Fruit fly (Drosophila melanogaster) whole organism, adult: ENCODE data around the gene Osi18.
A peak's percentile ranks its signal among the peaks of the same experiment; 100 is the strongest.

Source experiments
- CG11617 ChIP-seq: fragments of 200-800 bp; sonication (Bioruptor generic); optimal IDR thresholded peaks from 2 replicates; lab custom pipeline; 2017; ENCODE audit warnings: mild to moderate bottlenecking, missing biosample characterization, missing genetic modification reagents, missing genetic modification characterization
- CG12768 ChIP-seq: fragments of 200-800 bp; sonication (Bioruptor generic); optimal IDR thresholded peaks from 2 replicates; lab custom pipeline; 2017; ENCODE audit warnings: missing biosample characterization, missing genetic modification characterization, mild to moderate bottlenecking, moderate library complexity, missing genetic modification reagents
- CG14711 ChIP-seq: fragments of 200-800 bp; sonication (Bioruptor generic); optimal IDR thresholded peaks from 2 replicates; lab custom pipeline; 2018; ENCODE audit warnings: missing biosample characterization, mild to moderate bottlenecking, missing genetic modification characterization, moderate library complexity
- CG1620 ChIP-seq: fragments of 200-800 bp; sonication (Bioruptor generic); optimal IDR thresholded peaks from 2 replicates; lab custom pipeline; 2016; ENCODE audit warnings: missing biosample characterization, missing genetic modification characterization
- CG33017 ChIP-seq: fragments of 200-800 bp; sonication (Bioruptor generic); optimal IDR thresholded peaks from 2 replicates; lab custom pipeline; 2018; ENCODE audit warnings: missing biosample characterization, mild to moderate bottlenecking, missing genetic modification characterization, moderate library complexity
- CG5204 ChIP-seq: fragments of 200-800 bp; sonication (Bioruptor generic); optimal IDR thresholded peaks from 2 replicates; lab custom pipeline; 2016; ENCODE audit warnings: missing biosample characterization, missing genetic modification characterization
- CG7045 ChIP-seq: fragments of 200-800 bp; sonication (Bioruptor generic); optimal IDR thresholded peaks from 2 replicates; lab custom pipeline; 2017; ENCODE audit warnings: missing biosample characterization, mild to moderate bottlenecking, missing genetic modification characterization
- CG7101 ChIP-seq: fragments of 200-800 bp; sonication (Bioruptor generic); optimal IDR thresholded peaks from 2 replicates; lab custom pipeline; 2018; ENCODE audit warnings: missing biosample characterization, mild to moderate bottlenecking, missing genetic modification characterization, moderate library complexity
- Clk ChIP-seq: fragments of 200-800 bp; sonication (Bioruptor generic); optimal IDR thresholded peaks from 2 replicates; lab custom pipeline; 2017; ENCODE audit warnings: missing biosample characterization, missing genetic modification characterization
- Crg-1 ChIP-seq: fragments of 200-800 bp; sonication (Bioruptor generic); optimal IDR thresholded peaks from 2 replicates; lab custom pipeline; 2016; ENCODE audit warnings: missing biosample characterization, missing genetic modification characterization
- Hr96 ChIP-seq: fragments of 200-800 bp; sonication (Bioruptor generic); optimal IDR thresholded peaks from 2 replicates; lab custom pipeline; 2016; ENCODE audit warnings: missing biosample characterization, missing genetic modification characterization
- Mnt ChIP-seq: fragments of 200-800 bp; sonication (Bioruptor generic); optimal IDR thresholded peaks from 2 replicates; lab custom pipeline; 2016; ENCODE audit warnings: missing biosample characterization, mild to moderate bottlenecking, missing genetic modification characterization
- bab1 ChIP-seq: fragments of 200-800 bp; sonication (Bioruptor generic); optimal IDR thresholded peaks from 3 replicates; lab custom pipeline; 2019; ENCODE audit warnings: missing biosample characterization, mild to moderate bottlenecking, missing genetic modification characterization, moderate library complexity
- cic ChIP-seq: fragments of 200-800 bp; sonication (Bioruptor generic); optimal IDR thresholded peaks from 2 replicates; lab custom pipeline; 2017; ENCODE audit warnings: missing biosample characterization, mild to moderate bottlenecking, missing genetic modification characterization, moderate library complexity
- cnc ChIP-seq, 2 experiments: fragments of >200 bp; optimal IDR thresholded peaks; 2 replicates each; lab custom pipeline; 2017
- kay ChIP-seq: fragments of 200-800 bp; sonication (Bioruptor generic); peaks from one replicate; lab custom pipeline; 2016; ENCODE audit warnings: missing biosample characterization, missing genetic modification characterization, borderline replicate concordance
- ovo ChIP-seq: fragments of 200-800 bp; sonication (Bioruptor generic); optimal IDR thresholded peaks from 2 replicates; lab custom pipeline; 2016; ENCODE audit warnings: missing biosample characterization, missing genetic modification characterization
- pad ChIP-seq: fragments of 200-800 bp; sonication (Bioruptor generic); optimal IDR thresholded peaks from 3 replicates; lab custom pipeline; 2017; ENCODE audit warnings: missing biosample characterization, missing genetic modification characterization, mild to moderate bottlenecking, moderate library complexity, missing genetic modification reagents
- tj ChIP-seq: fragments of 200-800 bp; sonication (Bioruptor generic); optimal IDR thresholded peaks from 3 replicates; lab custom pipeline; 2017; ENCODE audit warnings: missing biosample characterization, mild to moderate bottlenecking, missing genetic modification characterization, moderate library complexity
- toe ChIP-seq: fragments of 200-800 bp; sonication (Bioruptor generic); optimal IDR thresholded peaks from 2 replicates; lab custom pipeline; 2016; ENCODE audit warnings: missing biosample characterization, missing genetic modification characterization

The Osi18 gene

DNA sequence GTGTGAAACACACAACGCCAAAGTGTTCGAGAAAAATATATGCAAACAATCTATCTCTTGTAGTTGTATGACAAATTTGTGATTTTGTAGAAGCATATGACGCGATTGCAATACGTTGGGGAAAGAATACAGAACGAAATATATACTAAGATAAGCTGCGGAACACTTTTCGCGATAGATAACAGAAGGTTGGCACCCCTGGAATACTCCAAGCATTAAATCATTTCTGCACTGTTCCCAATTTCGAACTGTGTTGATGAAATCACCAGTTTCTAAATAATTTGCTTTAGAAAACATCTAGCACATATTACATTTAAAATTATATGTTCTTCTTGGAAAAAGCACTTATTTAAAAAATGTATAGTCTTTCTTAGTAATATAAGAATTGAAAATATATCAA lies 24.4 kb downstream of the Osi18 start:
- TF ChIP-seq cnc (optimal IDR thresholded peaks at IDR 0.05; lab: Kevin White, UChicago) (no peak), kay (GFP tag; lab: Kevin White, UChicago) (peak; percentile 45), Clk (GFP tag; lab: Kevin White, UChicago) (no peak)

DNA sequence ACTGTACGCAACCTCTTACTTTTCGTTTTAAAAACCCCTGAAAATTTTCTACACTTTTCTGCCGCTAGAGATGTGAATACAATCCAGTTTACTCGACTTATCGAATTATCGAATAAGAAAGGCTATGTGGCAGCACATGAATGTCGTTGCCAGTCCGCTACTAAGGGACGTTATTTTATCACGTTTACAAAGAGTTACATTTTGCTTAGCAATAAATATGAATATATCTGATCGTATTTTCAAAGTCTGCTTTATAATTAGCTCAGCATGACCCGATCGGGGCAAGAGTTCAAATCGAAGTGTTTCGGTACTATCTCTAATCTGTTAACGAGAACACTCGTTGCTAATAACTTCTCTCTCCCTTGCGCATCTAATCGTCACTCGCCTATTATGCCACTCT lies 38.1 kb downstream of the Osi18 start, which contains the start of gene CG42724:
Gene CG42724, minus strand, starts transcription at position 189 of the 400 bp plus-strand sequence.
- no peak for TF ChIP-seq CG1620 (GFP tag; lab: Kevin White, UChicago)
- TF ChIP-seq CG11617 (GFP tag; lab: Kevin White, UChicago) = peak; percentile 5
- peak; percentile 16 for TF ChIP-seq CG12768 (GFP tag; lab: Kevin White, UChicago)
- TF ChIP-seq Clk (GFP tag; lab: Kevin White, UChicago) = no peak
- no peak for TF ChIP-seq CG33017 (tag; lab: Kevin White, UChicago)
- TF ChIP-seq CG5204 = no peak
- TF ChIP-seq toe (GFP tag; lab: Kevin White, UChicago) = peak; percentile 67
- TF ChIP-seq Mnt = peak; percentile 10

DNA sequence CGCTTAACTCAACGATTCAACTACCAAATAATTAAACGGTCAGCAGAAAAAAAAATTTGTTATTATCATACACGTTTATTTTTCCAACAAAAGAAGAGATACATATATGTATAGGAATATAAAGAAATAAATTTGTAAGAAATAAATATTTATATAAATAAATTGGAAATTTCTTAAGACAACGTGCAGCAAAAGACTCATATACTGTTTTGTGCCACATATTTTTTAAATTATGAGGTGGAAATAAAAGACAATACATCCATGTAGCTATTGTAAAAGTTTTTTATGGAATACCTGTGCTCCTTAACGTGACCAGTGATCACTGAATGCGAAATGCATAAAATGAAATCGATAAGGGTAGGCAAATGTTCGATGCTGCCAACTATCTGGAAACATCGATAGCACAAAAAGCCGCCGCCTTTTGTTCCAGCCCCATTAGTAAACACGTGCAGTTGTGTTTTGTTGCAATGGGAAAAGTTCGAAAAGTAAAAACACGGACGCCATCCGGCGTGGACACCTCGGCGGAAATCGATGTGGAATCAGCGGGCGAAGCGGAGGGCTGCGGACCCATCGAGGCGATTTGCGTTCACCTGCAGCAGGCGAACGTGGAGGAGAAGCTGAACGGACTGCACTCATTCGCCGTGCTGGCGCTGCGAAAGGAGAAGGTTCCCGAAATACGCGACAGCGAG lies 38.6 kb downstream of the Osi18 start, which contains the start of gene CG10286:
Gene CG10286, plus strand, starts transcription at position 416 of the 689 bp plus-strand sequence.
- TF ChIP-seq Mnt (peak; percentile 97), ovo (GFP tag; lab: Kevin White, UChicago) (no peak), bab1 (GFP tag; lab: Kevin White, UChicago) (peak; percentile 20), tj (GFP tag; lab: Kevin White, UChicago) (peak; percentile 36), CG12768 (GFP tag; lab: Kevin White, UChicago) (no peak), pad (GFP tag; lab: Kevin White, UChicago) (peak; percentile 3), cic (GFP tag; lab: Kevin White, UChicago) (no peak), toe (GFP tag; lab: Kevin White, UChicago) (peak; percentile 37), cnc (optimal IDR thresholded peaks at IDR 0.05; lab: Kevin White, UChicago) (no peak), CG7045 (GFP tag; lab: Kevin White, UChicago) (no peak), CG33017 (tag; lab: Kevin White, UChicago) (no peak), CG11617 (GFP tag; lab: Kevin White, UChicago) (no peak), CG14711 (tag; lab: Kevin White, UChicago) (peak; percentile 38), CG7101 (tag; lab: Kevin White, UChicago) (peak; percentile 41), Hr96 (GFP tag; lab: Kevin White, UChicago) (no peak)

DNA sequence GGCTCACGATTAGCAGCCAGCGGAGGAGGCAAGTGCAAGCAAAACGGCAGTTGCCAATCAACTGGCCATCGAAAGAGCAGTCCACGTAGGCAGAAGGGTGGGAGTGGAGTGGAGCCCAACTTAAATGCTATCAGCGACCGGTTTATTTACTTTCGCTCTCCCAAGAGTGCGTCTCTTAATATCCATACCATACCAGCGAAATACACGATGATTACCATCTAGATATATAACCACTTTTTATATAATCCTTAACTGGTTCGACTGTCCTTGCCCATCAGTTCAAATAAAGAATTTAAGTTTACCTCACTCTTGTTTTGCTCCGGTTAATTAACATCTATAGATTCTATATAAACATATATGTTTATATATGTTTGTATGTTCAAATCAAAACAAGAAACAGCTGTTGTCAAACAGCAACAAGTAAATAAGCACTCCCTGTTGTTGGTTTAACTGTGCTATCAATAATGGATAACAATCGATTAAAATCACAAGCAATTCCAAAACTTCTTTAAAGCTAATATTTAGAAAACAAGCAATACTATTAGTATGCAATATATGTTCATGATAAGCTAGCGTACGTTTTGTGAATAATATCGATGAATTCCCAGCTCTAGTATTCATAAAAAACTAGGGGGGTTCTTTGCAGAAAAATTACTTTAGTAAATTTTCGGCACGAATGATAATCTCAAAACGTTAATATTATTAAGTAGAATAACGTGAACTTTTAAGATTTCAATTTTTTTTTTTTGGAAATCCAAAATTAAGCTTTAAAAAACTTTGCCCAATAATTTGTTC lies 43.7 kb downstream of the Osi18 start:
- peak; percentile 26 for TF ChIP-seq cic (GFP tag; lab: Kevin White, UChicago)
- peak; percentile 43 for TF ChIP-seq toe (GFP tag; lab: Kevin White, UChicago)
- no peak for TF ChIP-seq CG5204
- TF ChIP-seq CG12768 (GFP tag; lab: Kevin White, UChicago) = peak; percentile 27
- TF ChIP-seq ovo (GFP tag; lab: Kevin White, UChicago) = peak; percentile 6
- TF ChIP-seq CG33017 (tag; lab: Kevin White, UChicago) = peak; percentile 64
- peak; percentile 42 for TF ChIP-seq CG1620 (GFP tag; lab: Kevin White, UChicago)
- TF ChIP-seq CG7045 (GFP tag; lab: Kevin White, UChicago) = peak; percentile 30
- peak; percentile 9 for TF ChIP-seq Hr96 (GFP tag; lab: Kevin White, UChicago)
- no peak for TF ChIP-seq pad (GFP tag; lab: Kevin White, UChicago)
- no peak for TF ChIP-seq Mnt
- TF ChIP-seq CG14711 (tag; lab: Kevin White, UChicago) = peak; percentile 29
- no peak for TF ChIP-seq tj (GFP tag; lab: Kevin White, UChicago)
- TF ChIP-seq cnc (optimal IDR thresholded peaks at IDR 0.05; lab: Kevin White, UChicago) = no peak
- TF ChIP-seq CG11617 (GFP tag; lab: Kevin White, UChicago) = peak; percentile 43
- TF ChIP-seq Crg-1 (GFP tag; lab: Kevin White, UChicago) = peak; percentile 42
- TF ChIP-seq CG7101 (tag; lab: Kevin White, UChicago) = peak; percentile 40
- no peak for TF ChIP-seq kay (GFP tag; lab: Kevin White, UChicago)
- TF ChIP-seq Clk (GFP tag; lab: Kevin White, UChicago) = no peak
- TF ChIP-seq bab1 (GFP tag; lab: Kevin White, UChicago) = peak; percentile 29

DNA sequence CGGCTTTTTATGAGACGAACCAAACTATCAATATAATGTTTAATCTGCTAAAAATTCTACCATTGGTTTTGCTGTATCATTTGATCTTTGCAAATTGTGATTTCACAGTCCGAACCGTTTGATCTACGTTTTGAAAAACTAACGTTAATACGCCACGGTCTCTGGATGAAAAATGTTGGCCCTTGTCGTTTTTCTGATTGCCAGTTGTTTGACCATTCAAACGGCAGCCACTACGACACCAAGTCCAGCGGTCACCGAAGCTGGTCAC lies 44.2 kb downstream of the Osi18 start, which contains the start of gene CG42564:
Gene CG42564, plus strand, starts transcription at position 169 of the 268 bp plus-strand sequence.
- TF ChIP-seq CG11617 (GFP tag; lab: Kevin White, UChicago) (no peak), CG7045 (GFP tag; lab: Kevin White, UChicago) (no peak), toe (GFP tag; lab: Kevin White, UChicago) (no peak), cnc (optimal IDR thresholded peaks at IDR 0.05; lab: Kevin White, UChicago) (no peak), Hr96 (GFP tag; lab: Kevin White, UChicago) (no peak), CG5204 (no peak), CG14711 (tag; lab: Kevin White, UChicago) (no peak), CG7101 (tag; lab: Kevin White, UChicago) (no peak), pad (GFP tag; lab: Kevin White, UChicago) (no peak), kay (GFP tag; lab: Kevin White, UChicago) (no peak), Crg-1 (GFP tag; lab: Kevin White, UChicago) (no peak), tj (GFP tag; lab: Kevin White, UChicago) (no peak), Clk (GFP tag; lab: Kevin White, UChicago) (no peak), CG33017 (tag; lab: Kevin White, UChicago) (no peak), CG12768 (GFP tag; lab: Kevin White, UChicago) (no peak), Mnt (no peak), bab1 (GFP tag; lab: Kevin White, UChicago) (no peak), CG1620 (GFP tag; lab: Kevin White, UChicago) (no peak), cic (GFP tag; lab: Kevin White, UChicago) (no peak), ovo (GFP tag; lab: Kevin White, UChicago) (no peak)
